Fruit fly (Drosophila melanogaster): ENCODE data around the gene CecB.

CecB gene

dm6 chr3R:30213697-30214096 lies at the start of gene CecB:
Gene CecB, minus strand, starts transcription at chr3R:30213797.
- TF ChIP-seq CG10348 (GFP tag; IDR thresholded peaks at IDR 0.05) (no peak), gl (tag; optimal IDR thresholded peaks at IDR 0.05) (no peak), CG15710 (tag; optimal IDR thresholded peaks at IDR 0.05) (no peak), CG32121 (GFP tag; IDR thresholded peaks at IDR 0.05) (no peak), CG4496 (GFP tag; IDR thresholded peaks at IDR 0.05) (no peak), CG8159 (tag; optimal IDR thresholded peaks at IDR 0.05) (no peak), Ets98B (GFP tag; IDR thresholded peaks at IDR 0.05) (no peak), CG8301 (tag; optimal IDR thresholded peaks at IDR 0.05) (no peak), CG12605 (GFP tag; IDR thresholded peaks at IDR 0.05) (no peak), Pif1A (GFP tag; optimal IDR thresholded peaks at IDR 0.05) (no peak), D1 (tag; optimal IDR thresholded peaks at IDR 0.05) (no peak), fd96Ca (GFP tag; IDR thresholded peaks at IDR 0.05) (no peak), rn (GFP tag; IDR thresholded peaks at IDR 0.05) (no peak)

dm6 chr3R:30261838-30262237 lies 48.2 kb upstream of the CecB start:
- peak; percentile 98 for TF ChIP-seq CG9948 (tag; optimal IDR thresholded peaks at IDR 0.05)
- no peak for TF ChIP-seq CG10348 (GFP tag; IDR thresholded peaks at IDR 0.05)
- TF ChIP-seq Pif1A (GFP tag; optimal IDR thresholded peaks at IDR 0.05), result peak; percentile 88
- TF ChIP-seq CG8159 (tag; optimal IDR thresholded peaks at IDR 0.05), result peak; percentile 98
- TF ChIP-seq CG12605 (GFP tag; IDR thresholded peaks at IDR 0.05), result peak; percentile 90
- TF ChIP-seq EcR (GFP tag; optimal IDR thresholded peaks at IDR 0.05), result peak; percentile 73
- peak; percentile 96 for TF ChIP-seq D1 (tag; optimal IDR thresholded peaks at IDR 0.05)
- TF ChIP-seq Ets98B (GFP tag; IDR thresholded peaks at IDR 0.05), result peak; percentile 40; the same call in 1 of the 2 replicates
- TF ChIP-seq CG15710 (tag; optimal IDR thresholded peaks at IDR 0.05), result peak; percentile 98
- TF ChIP-seq fd96Ca (GFP tag; IDR thresholded peaks at IDR 0.05), result peak; percentile 86
- peak; percentile 85 for TF ChIP-seq CG4496 (GFP tag; IDR thresholded peaks at IDR 0.05)
- peak; percentile 91 for TF ChIP-seq CG14655 (GFP tag; optimal IDR thresholded peaks at IDR 0.05)
- TF ChIP-seq gl (tag; optimal IDR thresholded peaks at IDR 0.05), result peak; percentile 96
- TF ChIP-seq rn (GFP tag; IDR thresholded peaks at IDR 0.05), result 0 out of 2 replicates have a peak, but pooled peaks have one; percentile 24
- TF ChIP-seq CG17806 (tag; optimal IDR thresholded peaks at IDR 0.05), result peak; percentile 98
- TF ChIP-seq CG34367 (tag; optimal IDR thresholded peaks at IDR 0.05), result peak; percentile 97
- TF ChIP-seq Snoo (tag; optimal IDR thresholded peaks at IDR 0.05), result peak; percentile 91
- peak; percentile 93 for TF ChIP-seq Pif1B (GFP tag; optimal IDR thresholded peaks at IDR 0.05)
- TF ChIP-seq CG13204 (GFP tag; optimal IDR thresholded peaks at IDR 0.05), result peak; percentile 96
- TF ChIP-seq CG8301 (tag; optimal IDR thresholded peaks at IDR 0.05), result peak; percentile 81
- no peak for TF ChIP-seq CG32121 (GFP tag; IDR thresholded peaks at IDR 0.05)

- TF ChIP-seq CG14655 (GFP tag; optimal IDR thresholded peaks at IDR 0.05), result no peak
- TF ChIP-seq gl (tag; optimal IDR thresholded peaks at IDR 0.05), result peak; percentile 75
- TF ChIP-seq CG34367 (tag; optimal IDR thresholded peaks at IDR 0.05), result peak; percentile 80
- peak; percentile 22 for TF ChIP-seq Pif1B (GFP tag; optimal IDR thresholded peaks at IDR 0.05)
- TF ChIP-seq CG12605 (GFP tag; IDR thresholded peaks at IDR 0.05), result no peak
- no peak for TF ChIP-seq EcR (GFP tag; optimal IDR thresholded peaks at IDR 0.05)
- no peak; the same call in 2 of the 3 replicates for TF ChIP-seq fd96Ca (GFP tag; IDR thresholded peaks at IDR 0.05)
- no peak for TF ChIP-seq rn (GFP tag; IDR thresholded peaks at IDR 0.05)
- peak; percentile 87 for TF ChIP-seq CG8159 (tag; optimal IDR thresholded peaks at IDR 0.05)
- no peak for TF ChIP-seq CG32121 (GFP tag; IDR thresholded peaks at IDR 0.05)
- TF ChIP-seq Ets98B (GFP tag; IDR thresholded peaks at IDR 0.05), result no peak
- TF ChIP-seq CG13204 (GFP tag; optimal IDR thresholded peaks at IDR 0.05), result peak; percentile 25
- no peak for TF ChIP-seq CG8301 (tag; optimal IDR thresholded peaks at IDR 0.05)
- peak; percentile 79 for TF ChIP-seq CG15710 (tag; optimal IDR thresholded peaks at IDR 0.05)
- TF ChIP-seq D1 (tag; optimal IDR thresholded peaks at IDR 0.05), result peak; percentile 75
- TF ChIP-seq CG10348 (GFP tag; IDR thresholded peaks at IDR 0.05), result no peak
- peak; percentile 82 for TF ChIP-seq CG9948 (tag; optimal IDR thresholded peaks at IDR 0.05)
- peak; percentile 88 for TF ChIP-seq CG17806 (tag; optimal IDR thresholded peaks at IDR 0.05)
- no peak for TF ChIP-seq Snoo (tag; optimal IDR thresholded peaks at IDR 0.05)
- TF ChIP-seq Pif1A (GFP tag; optimal IDR thresholded peaks at IDR 0.05), result peak; percentile 34
- TF ChIP-seq CG4496 (GFP tag; IDR thresholded peaks at IDR 0.05), result peak; percentile 59; the same call in 2 of the 3 replicates
These were observed 46.0 kb upstream of the CecB start for dm6 chr3R:30259561-30259960.

dm6 chr3R:30258991-30259351 lies 45.4 kb upstream of the CecB start:
- TF ChIP-seq CG15710 (tag; optimal IDR thresholded peaks at IDR 0.05), result peak; percentile 95
- peak; percentile 95 for TF ChIP-seq CG17806 (tag; optimal IDR thresholded peaks at IDR 0.05)
- no peak for TF ChIP-seq CG10348 (GFP tag; IDR thresholded peaks at IDR 0.05)
- TF ChIP-seq rn (GFP tag; IDR thresholded peaks at IDR 0.05), result no peak
- peak; percentile 82 for TF ChIP-seq fd96Ca (GFP tag; IDR thresholded peaks at IDR 0.05)
- peak; percentile 63 for TF ChIP-seq D1 (tag; optimal IDR thresholded peaks at IDR 0.05)
- TF ChIP-seq CG14655 (GFP tag; optimal IDR thresholded peaks at IDR 0.05), result peak; percentile 85
- TF ChIP-seq Snoo (tag; optimal IDR thresholded peaks at IDR 0.05), result peak; percentile 86
- peak; percentile 96 for TF ChIP-seq CG8159 (tag; optimal IDR thresholded peaks at IDR 0.05)
- peak; percentile 90 for TF ChIP-seq gl (tag; optimal IDR thresholded peaks at IDR 0.05)
- peak; percentile 96 for TF ChIP-seq CG9948 (tag; optimal IDR thresholded peaks at IDR 0.05)
- no peak for TF ChIP-seq Ets98B (GFP tag; IDR thresholded peaks at IDR 0.05)
- TF ChIP-seq CG8301 (tag; optimal IDR thresholded peaks at IDR 0.05), result peak; percentile 78
- peak; percentile 85 for TF ChIP-seq CG4496 (GFP tag; IDR thresholded peaks at IDR 0.05)
- peak; percentile 58 for TF ChIP-seq CG13204 (GFP tag; optimal IDR thresholded peaks at IDR 0.05)
- peak; percentile 95 for TF ChIP-seq CG34367 (tag; optimal IDR thresholded peaks at IDR 0.05)
- TF ChIP-seq CG12605 (GFP tag; IDR thresholded peaks at IDR 0.05), result peak; percentile 75
- TF ChIP-seq Pif1A (GFP tag; optimal IDR thresholded peaks at IDR 0.05), result peak; percentile 95
- peak; percentile 45; the same call in 1 of the 2 replicates for TF ChIP-seq CG32121 (GFP tag; IDR thresholded peaks at IDR 0.05)
- TF ChIP-seq EcR (GFP tag; optimal IDR thresholded peaks at IDR 0.05), result no peak
- peak; percentile 96 for TF ChIP-seq Pif1B (GFP tag; optimal IDR thresholded peaks at IDR 0.05)

dm6 chr3R:30258298-30258990 lies 44.8 kb upstream of the CecB start:
- TF ChIP-seq CG10348 (GFP tag; IDR thresholded peaks at IDR 0.05) (no peak), CG34367 (tag; optimal IDR thresholded peaks at IDR 0.05) (peak; percentile 82), fd96Ca (GFP tag; IDR thresholded peaks at IDR 0.05) (no peak), CG32121 (GFP tag; IDR thresholded peaks at IDR 0.05) (peak; percentile 37; the same call in 1 of the 2 replicates), EcR (GFP tag; optimal IDR thresholded peaks at IDR 0.05) (peak; percentile 56), CG8159 (tag; optimal IDR thresholded peaks at IDR 0.05) (peak; percentile 90), CG9948 (tag; optimal IDR thresholded peaks at IDR 0.05) (peak; percentile 82), CG13204 (GFP tag; optimal IDR thresholded peaks at IDR 0.05) (peak; percentile 60), CG14655 (GFP tag; optimal IDR thresholded peaks at IDR 0.05) (peak; percentile 65), D1 (tag; optimal IDR thresholded peaks at IDR 0.05) (peak; percentile 42), CG12605 (GFP tag; IDR thresholded peaks at IDR 0.05) (peak; percentile 64), CG17806 (tag; optimal IDR thresholded peaks at IDR 0.05) (peak; percentile 85), gl (tag; optimal IDR thresholded peaks at IDR 0.05) (no peak), Ets98B (GFP tag; IDR thresholded peaks at IDR 0.05) (no peak), Pif1A (GFP tag; optimal IDR thresholded peaks at IDR 0.05) (peak; percentile 63), Snoo (tag; optimal IDR thresholded peaks at IDR 0.05) (peak; percentile 87), CG4496 (GFP tag; IDR thresholded peaks at IDR 0.05) (peak; percentile 69), CG15710 (tag; optimal IDR thresholded peaks at IDR 0.05) (peak; percentile 91), Pif1B (GFP tag; optimal IDR thresholded peaks at IDR 0.05) (peak; percentile 84), CG8301 (tag; optimal IDR thresholded peaks at IDR 0.05) (peak; percentile 18), rn (GFP tag; IDR thresholded peaks at IDR 0.05) (peak; percentile 67)

All from whole organism, pupa.